Worm (Caenorhabditis elegans): ENCODE data around the gene F14D2.7.

ce11 chrII:3295193-3295592, 43.3 kb downstream of the F14D2.7 start, which contains the start of gene btb-17:
- TF ChIP-seq flt-1 (GFP tag; IDR thresholded peaks at IDR 0.05) (no peak), ets-7 (tag; optimal IDR thresholded peaks at IDR 0.05) (no peak), hmbx-1 (tag; optimal IDR thresholded peaks at IDR 0.05) (no peak), hmg-4 (GFP tag; optimal IDR thresholded peaks at IDR 0.05) (no peak), hnd-1 (tag; optimal IDR thresholded peaks at IDR 0.05) (no peak), scrt-1 (GFP tag; IDR thresholded peaks at IDR 0.05) (no peak), tbx-37 (GFP tag; conservative IDR thresholded peaks at IDR 0.05) (no peak), ceh-36 (tag; optimal IDR thresholded peaks at IDR 0.05) (no peak), tbx-11 (GFP tag; IDR thresholded peaks at IDR 0.05) (no peak), ama-1 (optimal IDR thresholded peaks at IDR 0.05) (no peak), B0310.2 (tag; optimal IDR thresholded peaks at IDR 0.05) (no peak), pes-1 (GFP tag; IDR thresholded peaks at IDR 0.05) (no peak), tra-4 (tag; optimal IDR thresholded peaks at IDR 0.05) (no peak)

Data from whole organism, early embryonic.